Fruit fly (Drosophila melanogaster) whole organism, prepupa: Measurements from ENCODE around the gene CG4213.

Experiments used
- Blimp-1 ChIP-seq: fragments of 200-800 bp; sonication (Bioruptor generic); optimal IDR thresholded peaks from 3 replicates; lab custom pipeline; 2017; ENCODE audit warnings: missing biosample characterization, missing genetic modification characterization, mild to moderate bottlenecking, moderate library complexity, missing genetic modification reagents
- CG10631 ChIP-seq: fragments of 200-800 bp; sonication (Bioruptor generic); optimal IDR thresholded peaks from 2 replicates; lab custom pipeline; 2016; ENCODE audit warnings: missing biosample characterization, missing genetic modification characterization
- CG10669 ChIP-seq: fragments of 200-800 bp; sonication (Bioruptor generic); optimal IDR thresholded peaks from 3 replicates; lab custom pipeline; 2018; ENCODE audit warnings: missing biosample characterization, mild to moderate bottlenecking, missing genetic modification characterization, moderate library complexity
- CG11902 ChIP-seq: fragments of 200-800 bp; sonication (Bioruptor generic); optimal IDR thresholded peaks from 3 replicates; lab custom pipeline; 2016; ENCODE audit warnings: missing biosample characterization, missing genetic modification characterization
- CG15336 ChIP-seq: fragments of 200-800 bp; sonication (Bioruptor generic); IDR thresholded peaks from 2 replicates; pipeline ENCODE4 v1.3.6; 2022; ENCODE audit warnings: missing biosample characterization, missing genetic modification characterization
- CG1621 ChIP-seq: fragments of 200-800 bp; sonication (Bioruptor generic); optimal IDR thresholded peaks from 3 replicates; lab custom pipeline; 2018; ENCODE audit warnings: missing biosample characterization, mild to moderate bottlenecking, missing genetic modification characterization
- CG3032 ChIP-seq: fragments of 200-800 bp; optimal IDR thresholded peaks from 2 replicates; lab custom pipeline; 2019; ENCODE audit warnings: missing biosample characterization, mild to moderate bottlenecking, missing genetic modification characterization, moderate library complexity
- CG31627 ChIP-seq: fragments of 200-800 bp; sonication (Bioruptor generic); optimal IDR thresholded peaks from 3 replicates; lab custom pipeline; 2016; ENCODE audit warnings: missing biosample characterization, missing genetic modification characterization
- CG32006 ChIP-seq: fragments of 200-800 bp; sonication (Bioruptor generic); optimal IDR thresholded peaks from 3 replicates; lab custom pipeline; 2017; ENCODE audit warnings: missing biosample characterization, mild to moderate bottlenecking, missing genetic modification characterization
- CG3919 ChIP-seq: fragments of 200-800 bp; sonication (Bioruptor generic); optimal IDR thresholded peaks from 3 replicates; lab custom pipeline; 2016; ENCODE audit warnings: missing biosample characterization, missing genetic modification characterization
- CG6792 ChIP-seq: fragments of 200-800 bp; sonication (Bioruptor generic); optimal IDR thresholded peaks from 3 replicates; lab custom pipeline; 2016; ENCODE audit warnings: missing biosample characterization, missing genetic modification characterization
- CG6854 ChIP-seq: fragments of 200-800 bp; sonication (Bioruptor generic); optimal IDR thresholded peaks from 2 replicates; lab custom pipeline; 2017; ENCODE audit warnings: missing biosample characterization, mild to moderate bottlenecking, missing genetic modification characterization
- CG7368 ChIP-seq: fragments of 200-800 bp; sonication (Bioruptor generic); optimal IDR thresholded peaks from 3 replicates; lab custom pipeline; 2016; ENCODE audit warnings: missing biosample characterization, missing genetic modification characterization
- CG8119 ChIP-seq: fragments of 200-800 bp; sonication (Bioruptor generic); IDR thresholded peaks from 3 replicates; pipeline ENCODE4 v1.3.6; 2022; ENCODE audit warnings: missing biosample characterization, missing genetic modification characterization
- CG8319 ChIP-seq: fragments of 200-800 bp; sonication (Bioruptor generic); optimal IDR thresholded peaks from 3 replicates; lab custom pipeline; 2016; ENCODE audit warnings: missing biosample characterization, missing genetic modification characterization
- CG8632 ChIP-seq: fragments of 200-800 bp; sonication (Bioruptor generic); optimal IDR thresholded peaks from 3 replicates; lab custom pipeline; 2016; ENCODE audit warnings: missing biosample characterization, missing genetic modification characterization
- CG9139 ChIP-seq: fragments of 200-800 bp; sonication (Bioruptor generic); optimal IDR thresholded peaks from 3 replicates; lab custom pipeline; 2017; ENCODE audit warnings: missing biosample characterization, mild to moderate bottlenecking, missing genetic modification characterization
- Eip75B ChIP-seq: fragments of 200-800 bp; sonication (Bioruptor generic); optimal IDR thresholded peaks from 3 replicates; lab custom pipeline; 2016; ENCODE audit warnings: missing biosample characterization, missing genetic modification characterization
- Eip78C ChIP-seq: fragments of 200-800 bp; sonication (Bioruptor generic); peaks from one replicate; lab custom pipeline; 2016; ENCODE audit warnings: missing biosample characterization, missing genetic modification characterization
- Eip93F ChIP-seq: fragments of 200-800 bp; sonication (Bioruptor generic); optimal IDR thresholded peaks from 2 replicates; lab custom pipeline; 2016; ENCODE audit warnings: missing biosample characterization, mild to moderate bottlenecking, missing genetic modification characterization
- Ets21C ChIP-seq: fragments of 200-800 bp; sonication (Bioruptor generic); optimal IDR thresholded peaks from 3 replicates; lab custom pipeline; 2016; ENCODE audit warnings: missing biosample characterization, missing genetic modification characterization
- Hr38 ChIP-seq: sonication (Bioruptor generic); optimal IDR thresholded peaks from 2 replicates; lab custom pipeline; 2016; ENCODE audit warnings: missing biosample characterization, missing genetic modification characterization
- Hr39 ChIP-seq: fragments of 200-800 bp; sonication (Bioruptor generic); optimal IDR thresholded peaks from 2 replicates; lab custom pipeline; 2016; ENCODE audit warnings: missing biosample characterization, missing genetic modification characterization
- Hr4 ChIP-seq: fragments of 200-800 bp; sonication (Bioruptor generic); optimal IDR thresholded peaks from 3 replicates; lab custom pipeline; 2016; ENCODE audit warnings: missing biosample characterization, missing genetic modification characterization
- Lpt ChIP-seq: fragments of 200-800 bp; sonication (Bioruptor generic); optimal IDR thresholded peaks from 3 replicates; lab custom pipeline; 2016; ENCODE audit warnings: missing biosample characterization, missing genetic modification characterization
- achi ChIP-seq: fragments of 200-800 bp; sonication (Bioruptor generic); optimal IDR thresholded peaks from 3 replicates; lab custom pipeline; 2016; ENCODE audit warnings: missing biosample characterization, missing genetic modification characterization
- acj6 ChIP-seq: fragments of 200-800 bp; sonication (Bioruptor generic); optimal IDR thresholded peaks from 3 replicates; lab custom pipeline; 2016; ENCODE audit warnings: missing biosample characterization, missing genetic modification characterization
- cyc ChIP-seq: fragments of 200-800 bp; sonication (Bioruptor generic); optimal IDR thresholded peaks from 3 replicates; lab custom pipeline; 2016; ENCODE audit warnings: missing biosample characterization, missing genetic modification characterization
- dac ChIP-seq: fragments of 200-800 bp; sonication (Bioruptor generic); optimal IDR thresholded peaks from 2 replicates; lab custom pipeline; 2017; ENCODE audit warnings: missing biosample characterization, mild to moderate bottlenecking, missing genetic modification characterization
- dsx ChIP-seq: fragments of 200-800 bp; optimal IDR thresholded peaks from 3 replicates; lab custom pipeline; 2019; ENCODE audit warnings: missing biosample characterization, mild to moderate bottlenecking, missing genetic modification characterization, moderate library complexity; ENCODE audit not compliant: poor library complexity, severe bottlenecking
- eg ChIP-seq: fragments of 200-800 bp; sonication (Bioruptor generic); IDR thresholded peaks from 3 replicates; pipeline ENCODE4 v1.3.6; 2022; ENCODE audit warnings: missing biosample characterization, missing genetic modification characterization
- esn ChIP-seq: fragments of 200-800 bp; sonication (Bioruptor generic); optimal IDR thresholded peaks from 2 replicates; lab custom pipeline; 2016; ENCODE audit warnings: missing biosample characterization, mild to moderate bottlenecking, missing genetic modification characterization, moderate library complexity
- fd59A ChIP-seq: fragments of 200-800 bp; sonication (Bioruptor generic); optimal IDR thresholded peaks from 2 replicates; lab custom pipeline; 2017; ENCODE audit warnings: missing biosample characterization, mild to moderate bottlenecking, missing genetic modification characterization, missing genetic modification reagents
- fd85E ChIP-seq: fragments of 200-800 bp; sonication (Bioruptor generic); optimal IDR thresholded peaks from 3 replicates; lab custom pipeline; 2016; ENCODE audit warnings: missing biosample characterization, missing genetic modification characterization
- fkh ChIP-seq: fragments of 200-800 bp; sonication (Bioruptor generic); optimal IDR thresholded peaks from 3 replicates; lab custom pipeline; 2017; ENCODE audit warnings: missing biosample characterization, mild to moderate bottlenecking, missing genetic modification characterization, moderate library complexity
- lz ChIP-seq: fragments of 200-800 bp; sonication (Bioruptor generic); optimal IDR thresholded peaks from 3 replicates; lab custom pipeline; 2016; ENCODE audit warnings: missing biosample characterization, missing genetic modification characterization
- net ChIP-seq: fragments of 200-800 bp; sonication (Bioruptor generic); optimal IDR thresholded peaks from 3 replicates; lab custom pipeline; 2016; ENCODE audit warnings: missing biosample characterization, missing genetic modification characterization
- pdm3 ChIP-seq: fragments of 200-800 bp; sonication (Bioruptor generic); optimal IDR thresholded peaks from 3 replicates; lab custom pipeline; 2016; ENCODE audit warnings: missing biosample characterization, missing genetic modification characterization
- salr ChIP-seq, 2 experiments: fragments of 200-800 bp; sonication (Bioruptor generic); optimal IDR thresholded peaks; 3 replicates each; lab custom pipeline; 2016 to 2018; ENCODE audit warnings: missing biosample characterization in 2 of 2, missing genetic modification characterization in 2 of 2, mild to moderate bottlenecking in 1 of 2
- ss ChIP-seq, 2 experiments: fragments of 200-800 bp; sonication (Bioruptor generic); optimal IDR thresholded peaks; 2 replicates in 1 of 2; 3 replicates in 1 of 2; lab custom pipeline; 2017 to 2018; ENCODE audit warnings: mild to moderate bottlenecking in 2 of 2, missing biosample characterization in 2 of 2, missing genetic modification characterization in 2 of 2, moderate library complexity in 1 of 2
- svp ChIP-seq: fragments of 200-800 bp; sonication (Bioruptor generic); peaks from one replicate; lab custom pipeline; 2016; ENCODE audit warnings: missing biosample characterization, missing genetic modification characterization
- topi ChIP-seq: fragments of 200-800 bp; sonication (Bioruptor generic); optimal IDR thresholded peaks from 3 replicates; lab custom pipeline; 2016; ENCODE audit warnings: missing biosample characterization, missing genetic modification characterization
- vri ChIP-seq: fragments of 200-800 bp; sonication (Bioruptor generic); optimal IDR thresholded peaks from 3 replicates; lab custom pipeline; 2016; ENCODE audit warnings: missing biosample characterization, mild to moderate bottlenecking, missing genetic modification characterization

CG4213 gene

dm6 chr2L:441927-442691 is 40.1 kb upstream of the CG4213 start (continued):
- peak; percentile 95 for TF ChIP-seq Ets21C (GFP tag; lab: Kevin White, UChicago)
- TF ChIP-seq lz = peak; percentile 97
- peak; percentile 96 for TF ChIP-seq net
- TF ChIP-seq dac = peak; percentile 88
- peak; percentile 98 for TF ChIP-seq CG31627 (GFP tag; lab: Kevin White, UChicago)
- TF ChIP-seq CG6854 (GFP tag; lab: Kevin White, UChicago) = peak; percentile 92
- peak; percentile 97 for TF ChIP-seq Eip75B (GFP tag; lab: Kevin White, UChicago)
- TF ChIP-seq CG11902 (GFP tag; lab: Kevin White, UChicago) = peak; percentile 97
- peak; percentile 94 for TF ChIP-seq dsx (GFP tag; lab: Kevin White, UChicago)
- peak; percentile 97 for TF ChIP-seq Hr39
- TF ChIP-seq Blimp-1 (GFP tag; lab: Kevin White, UChicago) = peak; percentile 84
- peak; percentile 95 for TF ChIP-seq CG8319 (GFP tag; lab: Kevin White, UChicago)
- TF ChIP-seq CG9139 = peak; percentile 89
- TF ChIP-seq CG1621 = peak; percentile 96
- TF ChIP-seq fd59A (GFP tag; lab: Kevin White, UChicago) = peak; percentile 95
- peak; percentile 95 for TF ChIP-seq CG15336 (GFP tag; lab: Robert Waterston, UW)
- TF ChIP-seq CG7368 (GFP tag; lab: Kevin White, UChicago) = peak; percentile 98
- peak; percentile 95 for TF ChIP-seq eg (GFP tag; lab: Robert Waterston, UW)
- peak; percentile 96 for TF ChIP-seq CG8632 (GFP tag; lab: Kevin White, UChicago)
- peak; percentile 79 for TF ChIP-seq Hr38 (GFP tag; lab: Kevin White, UChicago)
- TF ChIP-seq salr (GFP tag; optimal IDR thresholded peaks at IDR 0.05; lab: Kevin White, UChicago) = peak; percentile 88 to 95
- peak; percentile 98 for TF ChIP-seq esn (GFP tag; lab: Kevin White, UChicago)
- peak; percentile 95 for TF ChIP-seq fd85E (GFP tag; lab: Kevin White, UChicago)

DNA sequence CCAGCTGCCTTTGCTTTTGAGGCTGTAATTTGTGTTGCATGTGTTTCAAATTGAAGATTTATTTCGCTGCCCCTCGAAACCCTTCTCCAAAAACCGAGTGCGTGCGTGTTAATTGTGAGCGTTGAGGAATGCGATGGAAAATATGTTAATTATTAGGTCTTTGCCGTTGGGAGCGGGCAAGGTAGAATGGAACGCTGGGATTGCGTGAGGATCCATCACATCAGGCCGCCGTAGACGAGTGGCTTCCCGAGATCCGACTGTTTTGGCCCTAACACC is 39.4 kb upstream of the CG4213 start:
- TF ChIP-seq CG8119 (GFP tag; lab: Robert Waterston, UW) = no peak
- TF ChIP-seq fd59A (GFP tag; lab: Kevin White, UChicago) = no peak
- no peak for TF ChIP-seq vri
- peak in 1 of 2 experiments; percentile 92 for TF ChIP-seq ss (GFP tag; optimal IDR thresholded peaks at IDR 0.05; lab: Kevin White, UChicago)

- TF ChIP-seq topi (GFP tag; lab: Kevin White, UChicago) (peak; percentile 89), CG15336 (GFP tag; lab: Robert Waterston, UW) (peak; percentile 54), Blimp-1 (GFP tag; lab: Kevin White, UChicago) (peak; percentile 77), Eip75B (GFP tag; lab: Kevin White, UChicago) (peak; percentile 80), CG3919 (peak; percentile 85), salr (GFP tag; optimal IDR thresholded peaks at IDR 0.05; lab: Kevin White, UChicago) (peak; percentile 72 to 84), achi (peak; percentile 90), pdm3 (GFP tag; lab: Kevin White, UChicago) (peak; percentile 71), ss (GFP tag; optimal IDR thresholded peaks at IDR 0.05; lab: Kevin White, UChicago) (peak; percentile 69 to 93), CG8319 (GFP tag; lab: Kevin White, UChicago) (peak; percentile 62), Lpt (peak; percentile 45), CG10669 (GFP tag; lab: Kevin White, UChicago) (peak; percentile 89), Eip93F (peak; percentile 74), CG8119 (GFP tag; lab: Robert Waterston, UW) (peak; percentile 73), CG10631 (GFP tag; lab: Kevin White, UChicago) (peak; percentile 93), eg (GFP tag; lab: Robert Waterston, UW) (no peak), CG31627 (GFP tag; lab: Kevin White, UChicago) (peak; percentile 78), CG32006 (GFP tag; lab: Kevin White, UChicago) (peak; percentile 81), CG6792 (GFP tag; lab: Kevin White, UChicago) (peak; percentile 86), dac (peak; percentile 37), CG1621 (peak; percentile 62), svp (GFP tag; lab: Kevin White, UChicago) (peak; percentile 94), dsx (GFP tag; lab: Kevin White, UChicago) (peak; percentile 89), cyc (GFP tag; lab: Kevin White, UChicago) (peak; percentile 81), Eip78C (GFP tag; lab: Kevin White, UChicago) (peak; percentile 97), CG8632 (GFP tag; lab: Kevin White, UChicago) (peak; percentile 89), fkh (no peak), CG3032 (tag; lab: Kevin White, UChicago) (peak; percentile 92), Hr4 (peak; percentile 26), acj6 (peak; percentile 90)
Observed at dm6 chr2L:440638-441454, 38.8 kb upstream of the CG4213 start.
